Fruit fly (Drosophila melanogaster) whole organism, embryonic: ENCODE measurements around the gene CG42827.

Experiments
- CG10267 ChIP-seq: fragments of 200-800 bp; sonication (Bioruptor generic); optimal IDR thresholded peaks from 2 replicates; lab custom pipeline; 2018; ENCODE audit warnings: missing biosample characterization, mild to moderate bottlenecking, missing genetic modification characterization, moderate library complexity
- CG11093 ChIP-seq: fragments of 200-800 bp; sonication (Bioruptor generic); IDR thresholded peaks from 3 replicates; pipeline ENCODE4 v1.3.6; 2022; ENCODE audit warnings: missing biosample characterization, missing genetic modification characterization
- CG11247 ChIP-seq: fragments of 200-800 bp; sonication (Bioruptor generic); IDR thresholded peaks from 2 replicates; pipeline ENCODE4 v1.3.6; 2022; ENCODE audit warnings: missing biosample characterization, missing genetic modification characterization
- CG11560 ChIP-seq: fragments of 200-800 bp; sonication (Bioruptor generic); IDR thresholded peaks from 3 replicates; pipeline ENCODE4 v1.3.6; 2022; ENCODE audit warnings: missing biosample characterization, missing genetic modification characterization
- CG12769 ChIP-seq: fragments of 200-800 bp; sonication (Bioruptor generic); optimal IDR thresholded peaks from 2 replicates; lab custom pipeline; 2019; ENCODE audit warnings: missing biosample characterization, mild to moderate bottlenecking, missing genetic modification characterization, moderate library complexity
- CG13775 ChIP-seq: fragments of 200-800 bp; sonication (Bioruptor generic); optimal IDR thresholded peaks from 3 replicates; lab custom pipeline; 2017; ENCODE audit warnings: missing biosample characterization, mild to moderate bottlenecking, missing genetic modification characterization
- CG14050 ChIP-seq: fragments of 200-800 bp; sonication (Bioruptor generic); IDR thresholded peaks from 3 replicates; pipeline ENCODE4 v1.3.6; 2022; ENCODE audit warnings: missing biosample characterization, missing genetic modification characterization
- CG14860 ChIP-seq: fragments of 200-800 bp; sonication (Bioruptor generic); IDR thresholded peaks from 3 replicates; pipeline ENCODE4 v1.3.6; 2022; ENCODE audit warnings: missing biosample characterization, missing genetic modification characterization; ENCODE audit not compliant: partially characterized antibody
- CG15514 ChIP-seq: fragments of 200-800 bp; sonication (Bioruptor generic); optimal IDR thresholded peaks from 3 replicates; lab custom pipeline; 2017; ENCODE audit warnings: missing biosample characterization, missing genetic modification characterization, mild to moderate bottlenecking, moderate library complexity, missing genetic modification reagents
- CG2875 ChIP-seq: fragments of 200-800 bp; sonication (Bioruptor generic); optimal IDR thresholded peaks from 2 replicates; lab custom pipeline; 2017; ENCODE audit warnings: missing biosample characterization, mild to moderate bottlenecking, missing genetic modification characterization, missing genetic modification reagents
- CG30431 ChIP-seq: fragments of 200-800 bp; sonication (Bioruptor generic); optimal IDR thresholded peaks from 2 replicates; lab custom pipeline; 2017; ENCODE audit warnings: missing biosample characterization, missing genetic modification characterization
- CG31365 ChIP-seq: fragments of 200-800 bp; sonication (Bioruptor generic); optimal IDR thresholded peaks from 2 replicates; lab custom pipeline; 2018; ENCODE audit warnings: missing biosample characterization, mild to moderate bottlenecking, missing genetic modification characterization
- CG32772 ChIP-seq: fragments of 200-800 bp; sonication (Bioruptor generic); IDR thresholded peaks from 2 replicates; pipeline ENCODE4 v1.3.6; 2022; ENCODE audit warnings: missing biosample characterization, missing genetic modification characterization
- CG4617 ChIP-seq: fragments of 200-800 bp; sonication (Bioruptor generic); optimal IDR thresholded peaks from 3 replicates; lab custom pipeline; 2016; ENCODE audit warnings: missing biosample characterization, missing genetic modification characterization, borderline replicate concordance
- CG4707 ChIP-seq: fragments of 200-800 bp; sonication (Bioruptor generic); optimal IDR thresholded peaks from 2 replicates; lab custom pipeline; 2018; ENCODE audit warnings: missing biosample characterization, mild to moderate bottlenecking, missing genetic modification characterization, moderate library complexity
- CG4730 ChIP-seq: fragments of 200-800 bp; sonication (Bioruptor generic); IDR thresholded peaks from 2 replicates; pipeline ENCODE4 v1.3.6; 2022; ENCODE audit warnings: missing biosample characterization, missing genetic modification characterization
- CG6654 ChIP-seq: fragments of 200-800 bp; sonication (Bioruptor generic); optimal IDR thresholded peaks from 2 replicates; lab custom pipeline; 2017; ENCODE audit warnings: missing biosample characterization, mild to moderate bottlenecking, missing genetic modification characterization
- CG6813 ChIP-seq: fragments of 200-800 bp; sonication (Bioruptor generic); optimal IDR thresholded peaks from 2 replicates; lab custom pipeline; 2017; ENCODE audit warnings: missing biosample characterization, missing genetic modification characterization, mild to moderate bottlenecking, moderate library complexity, missing genetic modification reagents
- CG7556 ChIP-seq: fragments of 200-800 bp; sonication (Bioruptor generic); optimal IDR thresholded peaks from 2 replicates; lab custom pipeline; 2017; ENCODE audit warnings: missing biosample characterization, mild to moderate bottlenecking, missing genetic modification characterization
- CG7839 ChIP-seq: fragments of 200-800 bp; sonication (Bioruptor generic); optimal IDR thresholded peaks from 3 replicates; lab custom pipeline; 2018; ENCODE audit warnings: missing biosample characterization, mild to moderate bottlenecking, missing genetic modification characterization, moderate library complexity
- CTCF ChIP-seq: fragments of 200-800 bp; sonication (Bioruptor generic); optimal IDR thresholded peaks from 2 replicates; lab custom pipeline; 2017; ENCODE audit warnings: missing biosample characterization, mild to moderate bottlenecking, missing genetic modification characterization, moderate library complexity
- Dip3 ChIP-seq: fragments of 200-800 bp; sonication (Bioruptor generic); optimal IDR thresholded peaks from 3 replicates; lab custom pipeline; 2016; ENCODE audit warnings: missing biosample characterization, missing genetic modification characterization
- Fer1 ChIP-seq: fragments of 200-800 bp; sonication (Bioruptor generic); optimal IDR thresholded peaks from 2 replicates; lab custom pipeline; 2017; ENCODE audit warnings: missing biosample characterization, mild to moderate bottlenecking, missing genetic modification characterization
- Gug ChIP-seq: fragments of 200-800 bp; sonication (Bioruptor generic); IDR thresholded peaks from 4 replicates; pipeline ENCODE4 v1.3.6; 2022; ENCODE audit warnings: missing biosample characterization, missing genetic modification characterization
- Hr78 ChIP-seq, 2 experiments: fragments of 200-800 bp in 1 of 2; fragments of >200 bp in 1 of 2; sonication (Bioruptor generic) in 1 of 2; optimal IDR thresholded peaks; 2 replicates each; lab custom pipeline; 2017 to 2019; ENCODE audit warnings: missing biosample characterization in 2 of 2, missing genetic modification characterization in 2 of 2, mild to moderate bottlenecking in 1 of 2, moderate library complexity in 1 of 2
- Oli ChIP-seq: fragments of 200-800 bp; sonication (Bioruptor generic); optimal IDR thresholded peaks from 2 replicates; lab custom pipeline; 2018; ENCODE audit warnings: missing biosample characterization, mild to moderate bottlenecking, missing genetic modification characterization, moderate library complexity
- Opbp ChIP-seq: fragments of 200-800 bp; sonication (Bioruptor generic); IDR thresholded peaks from 3 replicates; pipeline ENCODE4 v1.3.6; 2022; ENCODE audit warnings: missing biosample characterization, missing genetic modification characterization; ENCODE audit not compliant: partially characterized antibody
- Poxn ChIP-seq: fragments of 200-800 bp; sonication (Bioruptor generic); IDR thresholded peaks from 2 replicates; pipeline ENCODE4 v1.3.6; 2022; ENCODE audit warnings: missing biosample characterization, missing genetic modification characterization
- Stat92E ChIP-seq, 3 experiments: fragments of >200 bp in 2 of 3; fragments of 200-800 bp in 1 of 3; sonication (Bioruptor generic) in 1 of 3; optimal IDR thresholded peaks; 2 replicates each; lab custom pipeline; 2017 to 2019; ENCODE audit warnings: missing biosample characterization in 3 of 3, missing genetic modification characterization in 3 of 3, mild to moderate bottlenecking in 1 of 3, moderate library complexity in 1 of 3
- ab ChIP-seq: fragments of 200-800 bp; sonication (Bioruptor generic); optimal IDR thresholded peaks from 2 replicates; lab custom pipeline; 2016; ENCODE audit warnings: missing biosample characterization, missing genetic modification characterization
- bcd ChIP-seq: fragments of 200-800 bp; sonication (Bioruptor generic); optimal IDR thresholded peaks from 2 replicates; lab custom pipeline; 2017; ENCODE audit warnings: missing biosample characterization, mild to moderate bottlenecking, missing genetic modification characterization
- bigmax ChIP-seq: fragments of 200-800 bp; sonication (Bioruptor generic); optimal IDR thresholded peaks from 2 replicates; lab custom pipeline; 2018; ENCODE audit warnings: missing biosample characterization, mild to moderate bottlenecking, missing genetic modification characterization
- btn ChIP-seq: fragments of 200-800 bp; sonication (Bioruptor generic); optimal IDR thresholded peaks from 2 replicates; lab custom pipeline; 2016; ENCODE audit warnings: missing biosample characterization, missing genetic modification characterization
- ci ChIP-seq: fragments of 200-800 bp; sonication (Bioruptor generic); IDR thresholded peaks from 3 replicates; pipeline ENCODE4 v1.3.6; 2022; ENCODE audit warnings: missing biosample characterization, missing genetic modification characterization
- eve ChIP-seq, 2 experiments: fragments of >200 bp; optimal IDR thresholded peaks; 2 replicates each; lab custom pipeline; 2017; ENCODE audit warnings: missing biosample characterization in 2 of 2, missing genetic modification characterization in 2 of 2
- gcm ChIP-seq: fragments of 200-800 bp; sonication (Bioruptor generic); optimal IDR thresholded peaks from 2 replicates; lab custom pipeline; 2019; ENCODE audit warnings: missing biosample characterization, mild to moderate bottlenecking, missing genetic modification characterization, moderate library complexity
- hbn ChIP-seq: fragments of 200-800 bp; sonication (Bioruptor generic); IDR thresholded peaks from 2 replicates; pipeline ENCODE4 v1.3.6; 2022; ENCODE audit warnings: missing biosample characterization, missing genetic modification characterization; ENCODE audit not compliant: partially characterized antibody
- lab ChIP-seq: fragments of 200-800 bp; sonication (Bioruptor generic); optimal IDR thresholded peaks from 3 replicates; lab custom pipeline; 2017; ENCODE audit warnings: missing biosample characterization, missing genetic modification characterization, mild to moderate bottlenecking, moderate library complexity, missing genetic modification reagents
- maf-S ChIP-seq: fragments of 200-800 bp; sonication (Bioruptor generic); optimal IDR thresholded peaks from 2 replicates; lab custom pipeline; 2016; ENCODE audit warnings: missing biosample characterization, missing genetic modification characterization
- oc ChIP-seq: fragments of 200-800 bp; sonication (Bioruptor generic); optimal IDR thresholded peaks from 2 replicates; lab custom pipeline; 2018; ENCODE audit warnings: missing biosample characterization, mild to moderate bottlenecking, missing genetic modification characterization, moderate library complexity
- odd ChIP-seq: fragments of 200-800 bp; sonication (Bioruptor generic); optimal IDR thresholded peaks from 2 replicates; lab custom pipeline; 2017; ENCODE audit warnings: missing biosample characterization, mild to moderate bottlenecking, missing genetic modification characterization
- ranshi ChIP-seq: fragments of 200-800 bp; sonication (Bioruptor generic); IDR thresholded peaks from 2 replicates; pipeline ENCODE4 v1.3.6; 2022; ENCODE audit warnings: missing biosample characterization, missing genetic modification characterization
- slp2 ChIP-seq: fragments of 200-800 bp; sonication (Bioruptor generic); optimal IDR thresholded peaks from 2 replicates; lab custom pipeline; 2016; ENCODE audit warnings: missing biosample characterization, missing genetic modification characterization
- sqz ChIP-seq: fragments of 200-800 bp; sonication (Bioruptor generic); optimal IDR thresholded peaks from 3 replicates; lab custom pipeline; 2018; ENCODE audit warnings: missing biosample characterization, mild to moderate bottlenecking, missing genetic modification characterization
- stc ChIP-seq: fragments of 200-800 bp; sonication (Bioruptor generic); IDR thresholded peaks from 2 replicates; pipeline ENCODE4 v1.3.6; 2022; ENCODE audit warnings: missing biosample characterization, missing genetic modification characterization
- toy ChIP-seq: fragments of 200-800 bp; sonication (Bioruptor generic); IDR thresholded peaks from 2 replicates; pipeline ENCODE4 v1.3.6; 2022; ENCODE audit warnings: missing biosample characterization, missing genetic modification characterization
- twi ChIP-seq: fragments of 200-800 bp; optimal IDR thresholded peaks from 2 replicates; lab custom pipeline; 2019; ENCODE audit warnings: missing biosample characterization, mild to moderate bottlenecking, missing genetic modification characterization, moderate library complexity
- usp ChIP-seq: fragments of >200 bp; optimal IDR thresholded peaks from 2 replicates; lab custom pipeline; 2017; ENCODE audit warnings: missing biosample characterization, missing genetic modification characterization
- wdn ChIP-seq: fragments of 200-800 bp; sonication (Bioruptor generic); IDR thresholded peaks from 2 replicates; pipeline ENCODE4 v1.3.6; 2022; ENCODE audit warnings: missing biosample characterization, missing genetic modification characterization
- zfh1 ChIP-seq: fragments of 200-800 bp; sonication (Bioruptor generic); IDR thresholded peaks from 3 replicates; pipeline ENCODE4 v1.3.6; 2022; ENCODE audit warnings: missing biosample characterization, missing genetic modification characterization

Gene CG42827

DNA sequence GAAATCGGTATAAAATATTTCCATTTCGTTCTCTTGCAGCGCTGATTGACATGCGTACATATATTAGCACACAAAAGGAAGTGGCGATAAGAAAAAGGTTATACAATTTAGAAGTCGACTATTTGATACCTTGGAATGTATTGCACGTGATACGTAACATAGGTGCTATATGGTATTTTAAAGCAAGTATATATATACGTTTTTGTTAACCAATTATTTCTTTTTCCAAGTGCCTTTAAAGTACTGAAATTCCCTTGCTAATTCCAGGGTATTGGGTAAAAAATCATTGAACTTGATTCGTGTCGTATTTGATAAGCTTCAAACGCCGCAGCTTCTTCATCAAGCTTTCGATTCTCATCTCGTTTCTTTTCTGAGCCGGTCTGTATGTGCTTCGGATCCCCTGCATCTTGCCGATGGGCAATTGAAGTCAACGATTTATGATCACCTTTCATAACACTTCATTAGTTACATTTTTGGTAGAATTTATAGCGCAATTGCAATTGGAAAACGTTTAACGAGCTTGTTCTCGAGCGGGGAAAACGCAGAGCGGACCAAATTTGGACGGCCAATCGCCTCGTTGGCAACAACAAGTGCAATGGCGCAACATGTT lies 9.1 kb upstream of the CG42827 start, which contains the start of gene CG4408 (continued):
- TF ChIP-seq CG11093 (GFP tag; lab: Robert Waterston, UW) = no peak
- no peak for TF ChIP-seq CG32772
- no peak for TF ChIP-seq CG7556 (GFP tag; lab: Kevin White, UChicago)
- no peak for TF ChIP-seq bcd (GFP tag; lab: Kevin White, UChicago)
- TF ChIP-seq CG13775 (GFP tag; lab: Kevin White, UChicago) = no peak
- TF ChIP-seq usp (GFP tag; lab: Kevin White, UChicago) = no peak
- no peak for TF ChIP-seq odd (GFP tag; lab: Kevin White, UChicago)
- no peak for TF ChIP-seq CG12769 (tag; lab: Kevin White, UChicago)
- no peak for TF ChIP-seq toy (GFP tag; lab: Robert Waterston, UW)
- TF ChIP-seq sqz (GFP tag; lab: Kevin White, UChicago) = no peak
- 0 out of 3 replicates have a peak, but pooled peaks have one; percentile 32 for TF ChIP-seq CG11560 (tag; lab: Robert Waterston, UW)
- TF ChIP-seq gcm (GFP tag; lab: Kevin White, UChicago) = no peak
- no peak for TF ChIP-seq maf-S (GFP tag; lab: Kevin White, UChicago)
- no peak for TF ChIP-seq oc (tag; lab: Kevin White, UChicago)
- TF ChIP-seq CG6813 (GFP tag; lab: Kevin White, UChicago) = peak; percentile 50
- no peak for TF ChIP-seq eve (GFP tag; optimal IDR thresholded peaks at IDR 0.05; lab: Kevin White, UChicago)
- TF ChIP-seq Oli (tag; lab: Kevin White, UChicago) = peak; percentile 24
- TF ChIP-seq CG14050 (GFP tag; lab: Robert Waterston, UW) = no peak
- 0 out of 3 replicates have a peak, but pooled peaks have one; percentile 20 for TF ChIP-seq ci (GFP tag; lab: Robert Waterston, UW)
- TF ChIP-seq twi (tag; lab: Kevin White, UChicago) = no peak
- no peak for TF ChIP-seq CTCF
- no peak for TF ChIP-seq CG4617
- no peak for TF ChIP-seq bigmax
- TF ChIP-seq CG14860 = no peak
- no peak for TF ChIP-seq btn
- no peak for TF ChIP-seq CG31365 (tag; lab: Kevin White, UChicago)
- TF ChIP-seq CG30431 (GFP tag; lab: Kevin White, UChicago) = no peak
- no peak for TF ChIP-seq CG11247 (GFP tag; lab: Robert Waterston, UW)
- no peak for TF ChIP-seq wdn
- TF ChIP-seq CG2875 (GFP tag; lab: Kevin White, UChicago) = no peak
- TF ChIP-seq Poxn (GFP tag; lab: Robert Waterston, UW) = no peak
- no peak for TF ChIP-seq Stat92E (GFP tag; optimal IDR thresholded peaks at IDR 0.05; lab: Kevin White, UChicago)
- TF ChIP-seq CG4730 (GFP tag; lab: Robert Waterston, UW) = no peak
- peak; percentile 73 for TF ChIP-seq lab (GFP tag; lab: Kevin White, UChicago)
- TF ChIP-seq Dip3 (GFP tag; lab: Kevin White, UChicago) = peak; percentile 7
- no peak; the same call in 1 of the 2 replicates for TF ChIP-seq ranshi
- TF ChIP-seq CG15514 = peak; percentile 3
- no peak for TF ChIP-seq slp2
- TF ChIP-seq CG10267 (tag; lab: Kevin White, UChicago) = peak; percentile 6
- TF ChIP-seq Fer1 (GFP tag; lab: Kevin White, UChicago) = no peak
- no peak for TF ChIP-seq Hr78 (GFP tag; optimal IDR thresholded peaks at IDR 0.05; lab: Kevin White, UChicago)
- no peak for TF ChIP-seq hbn
- TF ChIP-seq zfh1 (GFP tag; lab: Robert Waterston, UW) = no peak
- TF ChIP-seq ab (GFP tag; lab: Kevin White, UChicago) = no peak
- TF ChIP-seq Gug = no peak
- no peak for TF ChIP-seq stc (GFP tag; lab: Robert Waterston, UW)
- no peak for TF ChIP-seq Opbp
- TF ChIP-seq CG7839 (tag; lab: Kevin White, UChicago) = peak; percentile 57
- TF ChIP-seq CG6654 (GFP tag; lab: Kevin White, UChicago) = no peak
- no peak for TF ChIP-seq CG4707 (GFP tag; lab: Kevin White, UChicago)
